ENCODE assay signal across 3 fruit fly cellular contexts in genomic region chr3L:7650968-7651367, dm6.
TF ChIP-seq lines count a peak whose summit lies in the region.

Gene PGRP-SD, plus strand, starts transcription at chr3L:7651180.

- no peak for TF ChIP-seq CTCF in whole organism, embryonic (GFP tag; optimal IDR thresholded peaks at IDR 0.05; lab: Kevin White, UChicago)

TF ChIP-seq in whole organism, embryonic, 481 proteins besides CTCF, POLR2A, EP300 and RAD21:
- no peak for TF ChIP-seq CG43689 (GFP tag; IDR thresholded peaks at IDR 0.05; lab: Robert Waterston, UW)
- TF ChIP-seq bsh (GFP tag; optimal IDR thresholded peaks at IDR 0.05; lab: Kevin White, UChicago), result no peak
- TF ChIP-seq CG14014 (GFP tag; IDR thresholded peaks at IDR 0.05; lab: Robert Waterston, UW), result no peak
- TF ChIP-seq CG2199 (GFP tag; IDR thresholded peaks at IDR 0.05; lab: Robert Waterston, UW), result 0 out of 3 replicates have a peak, but pooled peaks have one; percentile 13
- no peak for TF ChIP-seq sr (GFP tag; IDR thresholded peaks at IDR 0.05; lab: Robert Waterston, UW)

TF ChIP-seq in whole organism, prepupa, 60 proteins besides CTCF, POLR2A, EP300 and RAD21:
- peak; percentile 99 for TF ChIP-seq svp (GFP tag; lab: Kevin White, UChicago)
- TF ChIP-seq achi (GFP tag; optimal IDR thresholded peaks at IDR 0.05; lab: Kevin White, UChicago), result no peak
- no peak for TF ChIP-seq dac (GFP tag; optimal IDR thresholded peaks at IDR 0.05; lab: Kevin White, UChicago)

TF ChIP-seq in whole organism, wandering third instar larva, 38 proteins besides CTCF, POLR2A, EP300 and RAD21:
- no peak for TF ChIP-seq Dif (GFP tag; optimal IDR thresholded peaks at IDR 0.05; lab: Kevin White, UChicago; ENCODE audit: partially characterized antibody)
- TF ChIP-seq br (GFP tag; optimal IDR thresholded peaks at IDR 0.05; lab: Kevin White, UChicago), result no peak
- no peak for TF ChIP-seq brk (GFP tag; optimal IDR thresholded peaks at IDR 0.05; lab: Kevin White, UChicago)
- no peak for TF ChIP-seq Rel (GFP tag; optimal IDR thresholded peaks at IDR 0.05; lab: Kevin White, UChicago)
- TF ChIP-seq Rel (tag; optimal IDR thresholded peaks at IDR 0.05; lab: Kevin White, UChicago), result peak; percentile 98
- TF ChIP-seq fru (GFP tag; optimal IDR thresholded peaks at IDR 0.05; lab: Kevin White, UChicago), result no peak
- TF ChIP-seq HLH106 (tag; optimal IDR thresholded peaks at IDR 0.05; lab: Kevin White, UChicago), result no peak
TF ChIP-seq in whole organism, wandering third instar larva: peak in this region for 1.
